Fruit fly (Drosophila melanogaster): ENCODE measurements around the gene CAH5.
A peak's percentile ranks its signal among the peaks of the same experiment; 100 is the strongest.

Gene CAH5

DNA sequence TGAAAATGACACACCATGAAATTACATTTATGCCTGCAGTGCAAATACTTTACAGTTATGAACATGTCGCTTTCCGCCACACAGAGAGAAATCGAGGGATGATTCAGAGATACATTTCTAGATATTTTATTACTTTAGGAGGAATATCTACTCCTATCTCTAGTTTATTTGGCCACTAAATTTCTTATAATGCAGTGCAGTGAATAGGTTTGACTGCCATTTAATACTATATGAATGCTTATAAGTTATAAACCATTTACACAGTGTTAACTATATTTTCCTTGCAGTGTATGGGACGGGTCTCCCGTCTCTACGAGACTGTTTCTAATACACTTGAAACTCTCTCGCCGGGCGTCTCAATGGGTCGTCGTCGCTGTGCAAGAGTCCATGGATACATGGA is 27.8 kb downstream of the CAH5 start:
- TF ChIP-seq Drgx (GFP tag; IDR thresholded peaks at IDR 0.05) (peak; percentile 30; the same call in 1 of the 2 replicates), esg (GFP tag; conservative IDR thresholded peaks at IDR 0.05) (no peak)

DNA sequence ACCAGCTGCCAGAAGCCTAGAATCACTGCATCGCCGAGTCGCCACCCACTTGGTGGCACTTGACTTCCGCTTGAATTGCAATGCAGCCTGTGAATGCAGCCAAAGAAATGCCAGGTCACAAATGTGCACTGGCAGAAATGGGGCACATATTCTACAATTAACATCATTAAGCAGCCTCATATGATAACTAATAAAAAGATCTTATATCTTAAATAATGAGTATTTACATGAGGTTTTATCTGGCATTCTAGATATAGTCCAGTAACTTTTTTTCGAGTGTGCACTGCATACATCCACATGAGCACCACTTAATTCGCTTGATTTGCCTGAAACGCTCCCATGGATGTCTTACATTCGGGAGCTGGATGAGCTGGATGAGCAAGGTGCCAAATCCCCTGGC is 33.3 kb downstream of the CAH5 start:
- TF ChIP-seq CG5953 (GFP tag; IDR thresholded peaks at IDR 0.05) (peak; percentile 30; the same call in 1 of the 2 replicates), Drgx (GFP tag; IDR thresholded peaks at IDR 0.05) (peak; percentile 54; the same call in 1 of the 2 replicates), Hr51 (GFP tag; optimal IDR thresholded peaks at IDR 0.05) (no peak), CG1603 (tag; optimal IDR thresholded peaks at IDR 0.05) (peak; percentile 8), sens (GFP tag) (peak; percentile 28), Sox102F (GFP tag; optimal IDR thresholded peaks at IDR 0.05) (peak; percentile 21), prd (optimal IDR thresholded peaks at IDR 0.05) (no peak), prd (GFP tag; IDR thresholded peaks at IDR 0.05) (peak; percentile 21; the same call in 1 of the 3 replicates), vvl (GFP tag; IDR thresholded peaks at IDR 0.05) (0 out of 2 replicates have a peak, but pooled peaks have one; percentile 16), bsh (GFP tag; optimal IDR thresholded peaks at IDR 0.05) (peak; percentile 20 to 37), CG17186 (GFP tag; optimal IDR thresholded peaks at IDR 0.05) (no peak), CG10321 (GFP tag; IDR thresholded peaks at IDR 0.05) (no peak)

DNA sequence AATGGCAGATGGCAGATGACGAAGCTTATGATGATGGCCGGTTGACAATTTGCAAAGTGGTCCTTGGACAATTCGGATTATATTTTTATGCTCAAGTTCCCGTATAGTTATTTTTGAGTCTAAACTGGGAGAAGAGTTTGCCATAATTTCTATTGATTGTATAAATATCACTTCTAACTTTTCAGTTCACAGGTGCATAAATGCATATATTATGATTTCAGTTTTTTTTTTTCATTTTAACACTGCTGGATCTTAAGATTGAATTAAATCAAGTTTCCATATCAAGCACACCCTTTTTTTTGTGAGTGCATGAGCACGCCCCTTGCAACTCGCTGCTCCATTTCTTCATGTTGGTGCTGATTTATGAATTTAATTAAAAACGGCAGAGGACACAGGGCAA is 34.6 kb downstream of the CAH5 start:
- TF ChIP-seq Atf-2 (GFP tag; optimal IDR thresholded peaks at IDR 0.05) (no peak), HLHmδ (GFP tag; optimal IDR thresholded peaks at IDR 0.05) (no peak), sd (tag; optimal IDR thresholded peaks at IDR 0.05) (no peak), CG2712 (tag; optimal IDR thresholded peaks at IDR 0.05) (no peak), Med (GFP tag) (no peak), Asciz (GFP tag; optimal IDR thresholded peaks at IDR 0.05) (no peak), chinmo (GFP tag; IDR thresholded peaks at IDR 0.05; ENCODE audit: partially characterized antibody) (no peak), Dip3 (GFP tag; optimal IDR thresholded peaks at IDR 0.05) (no peak)

DNA sequence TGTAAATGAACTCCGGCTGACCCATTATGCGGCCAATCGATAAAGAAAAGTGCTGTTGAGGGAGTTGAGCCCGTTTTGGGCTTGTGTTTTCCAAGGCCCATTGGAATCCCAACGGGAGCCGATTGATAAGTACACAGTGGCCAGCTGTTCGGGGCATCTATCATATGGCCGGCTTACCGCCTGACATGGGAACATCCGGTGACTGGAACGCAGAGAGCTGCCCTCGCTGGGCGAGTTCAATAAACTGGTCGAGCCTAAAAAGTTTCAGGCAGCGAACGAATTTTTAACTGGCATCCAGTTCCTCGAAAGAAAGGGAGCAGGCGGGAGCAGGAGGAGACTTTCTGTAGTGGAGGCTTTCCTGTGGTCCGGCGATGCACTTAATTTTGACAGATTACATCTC is 39.1 kb downstream of the CAH5 start:
- peak; percentile 56 for TF ChIP-seq CG18476 (GFP tag; optimal IDR thresholded peaks at IDR 0.05)
- no peak for TF ChIP-seq CG2116 (GFP tag; optimal IDR thresholded peaks at IDR 0.05)
- no peak for TF ChIP-seq sr (GFP tag; IDR thresholded peaks at IDR 0.05)
- peak in 1 of 2 experiments; percentile 15 for TF ChIP-seq crp (GFP tag; optimal IDR thresholded peaks at IDR 0.05)
- TF ChIP-seq onecut (GFP tag; IDR thresholded peaks at IDR 0.05), result 0 out of 2 replicates have a peak, but pooled peaks have one; percentile 14
- TF ChIP-seq Rfx (GFP tag; IDR thresholded peaks at IDR 0.05), result no peak

DNA sequence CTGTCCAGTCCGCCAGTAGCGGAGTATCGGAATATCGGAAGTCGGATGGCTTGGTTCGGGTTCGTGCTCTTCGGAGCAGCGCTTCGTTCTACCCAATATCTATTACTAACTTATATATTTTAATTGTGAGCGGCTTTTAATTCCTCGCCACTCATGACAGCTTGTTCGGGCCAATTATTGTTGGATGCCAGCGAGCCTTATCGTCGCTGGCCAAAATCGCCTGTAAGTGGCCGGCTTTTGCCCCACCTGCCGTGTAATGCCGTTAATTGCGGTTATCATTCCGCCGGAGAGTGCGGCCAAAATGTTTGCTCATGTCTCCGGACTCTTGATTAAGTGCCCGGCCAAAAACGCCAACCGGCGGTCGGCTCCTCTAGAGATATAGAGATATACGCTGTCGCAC is 42.9 kb downstream of the CAH5 start, which contains the start of gene pHCl-2:
Gene pHCl-2, minus strand, starts transcription at position 101 of the 400 bp plus-strand sequence.
- no peak for TF ChIP-seq Deaf1 (tag; optimal IDR thresholded peaks at IDR 0.05)
- TF ChIP-seq zfh1 (GFP tag; IDR thresholded peaks at IDR 0.05), result 0 out of 3 replicates have a peak, but pooled peaks have one; percentile 18
- TF ChIP-seq schlank (tag; optimal IDR thresholded peaks at IDR 0.05), result no peak
- no peak for TF ChIP-seq Antp (GFP tag; optimal IDR thresholded peaks at IDR 0.05)
- TF ChIP-seq ac (GFP tag; optimal IDR thresholded peaks at IDR 0.05), result no peak
- TF ChIP-seq abd-A (tag; optimal IDR thresholded peaks at IDR 0.05), result no peak
- TF ChIP-seq CG31441 (GFP tag; IDR thresholded peaks at IDR 0.05), result no peak
- no peak for TF ChIP-seq Sox100B (GFP tag; optimal IDR thresholded peaks at IDR 0.05)
- TF ChIP-seq luna (GFP tag; optimal IDR thresholded peaks at IDR 0.05), result no peak
- no peak for TF ChIP-seq CG12155 (GFP tag; optimal IDR thresholded peaks at IDR 0.05)
- 0 out of 2 replicates have a peak, but pooled peaks have one; percentile 23 for TF ChIP-seq gsb (GFP tag; IDR thresholded peaks at IDR 0.05)
- no peak for TF ChIP-seq tin (GFP tag; optimal IDR thresholded peaks at IDR 0.05)
- TF ChIP-seq CG6254 (GFP tag; optimal IDR thresholded peaks at IDR 0.05), result no peak
- no peak for TF ChIP-seq pum (GFP tag; optimal IDR thresholded peaks at IDR 0.05)
- TF ChIP-seq CG6813 (GFP tag; optimal IDR thresholded peaks at IDR 0.05), result no peak
- no peak for TF ChIP-seq Myb (GFP tag; optimal IDR thresholded peaks at IDR 0.05)
- no peak for TF ChIP-seq CG8924 (tag; optimal IDR thresholded peaks at IDR 0.05)
- no peak for TF ChIP-seq CG18262 (tag; optimal IDR thresholded peaks at IDR 0.05)
- no peak for TF ChIP-seq btn (GFP tag; optimal IDR thresholded peaks at IDR 0.05)
